Worm (Caenorhabditis elegans) whole organism, mixed stage, embryonic: Measurements from ENCODE around the gene srh-130.

ENCODE experiments used
- bed-3 ChIP-seq: fragments of 200-800 bp; sonication (Bioruptor generic); optimal IDR thresholded peaks from 3 replicates; lab custom pipeline; 2018; ENCODE audit warnings: mild to moderate bottlenecking, missing genetic modification characterization, moderate library complexity, missing compliant biosample characterization
- blmp-1 ChIP-seq: fragments of 150-350 bp; optimal IDR thresholded peaks from 2 replicates; lab custom pipeline; 2014; ENCODE audit warnings: missing biosample characterization, missing genetic modification characterization
- ceh-39 ChIP-seq: fragments of 150-350 bp; optimal IDR thresholded peaks from 2 replicates; lab custom pipeline; 2014; ENCODE audit warnings: missing biosample characterization, missing genetic modification characterization
- ceh-43 ChIP-seq: fragments of 200-800 bp; sonication (Bioruptor generic); optimal IDR thresholded peaks from 2 replicates; lab custom pipeline; 2018; ENCODE audit warnings: mild to moderate bottlenecking, missing genetic modification characterization, moderate library complexity, missing compliant biosample characterization
- ceh-83 ChIP-seq: fragments of 200-800 bp; sonication (Bioruptor generic); optimal IDR thresholded peaks from 2 replicates; lab custom pipeline; 2018; ENCODE audit warnings: mild to moderate bottlenecking, missing genetic modification characterization, missing compliant biosample characterization
- ces-1 ChIP-seq: fragments of 150-350 bp; optimal IDR thresholded peaks from 2 replicates; lab custom pipeline; 2014; ENCODE audit warnings: missing biosample characterization, missing genetic modification reagents, missing genetic modification characterization
- cnd-1 ChIP-seq: fragments of 200-800 bp; sonication (Bioruptor generic); optimal IDR thresholded peaks from 2 replicates; lab custom pipeline; 2018; ENCODE audit warnings: mild to moderate bottlenecking, missing genetic modification characterization, missing compliant biosample characterization
- drap-1 ChIP-seq: fragments of 200-800 bp; sonication (Bioruptor generic); optimal IDR thresholded peaks from 3 replicates; lab custom pipeline; 2018; ENCODE audit warnings: mild to moderate bottlenecking, missing genetic modification characterization, missing compliant biosample characterization
- elt-1 ChIP-seq: sonication (generic microtip); optimal IDR thresholded peaks from 2 replicates; lab custom pipeline; 2017; ENCODE audit warnings: missing genetic modification characterization, mild to moderate bottlenecking, missing compliant biosample characterization, antibody characterized with exemption, moderate library complexity, borderline replicate concordance; ENCODE audit not compliant: insufficient read depth
- elt-3 ChIP-seq: fragments of 150-350 bp; optimal IDR thresholded peaks from 2 replicates; lab custom pipeline; 2014; ENCODE audit warnings: missing biosample characterization, missing genetic modification characterization
- flh-1 ChIP-seq: fragments of 200-800 bp; sonication (Bioruptor generic); optimal IDR thresholded peaks from 2 replicates; lab custom pipeline; 2018; ENCODE audit warnings: mild to moderate bottlenecking, missing genetic modification characterization, moderate library complexity, missing compliant biosample characterization
- ham-2 ChIP-seq: fragments of 200-800 bp; sonication (Bioruptor generic); optimal IDR thresholded peaks from 2 replicates; lab custom pipeline; 2018; ENCODE audit warnings: mild to moderate bottlenecking, missing genetic modification characterization, missing compliant biosample characterization
- hlh-1 ChIP-seq: fragments of 150-350 bp; optimal IDR thresholded peaks from 2 replicates; lab custom pipeline; 2014; ENCODE audit warnings: missing biosample characterization, missing genetic modification reagents, missing genetic modification characterization
- lin-32 ChIP-seq: fragments of 200-800 bp; sonication (Bioruptor generic); optimal IDR thresholded peaks from 2 replicates; lab custom pipeline; 2018; ENCODE audit warnings: mild to moderate bottlenecking, missing genetic modification characterization, missing compliant biosample characterization
- lsy-2 ChIP-seq: fragments of 150-350 bp; optimal IDR thresholded peaks from 2 replicates; lab custom pipeline; 2014; ENCODE audit warnings: missing biosample characterization, missing genetic modification characterization
- mab-5 ChIP-seq: fragments of 150-350 bp; optimal IDR thresholded peaks from 2 replicates; lab custom pipeline; 2014; ENCODE audit warnings: missing biosample characterization, missing genetic modification characterization
- mep-1 ChIP-seq: fragments of 150-350 bp; optimal IDR thresholded peaks from 2 replicates; lab custom pipeline; 2017; ENCODE audit warnings: missing biosample characterization, missing genetic modification reagents, missing genetic modification characterization, inconsistent platforms
- mls-2 ChIP-seq: sonication (generic microtip); optimal IDR thresholded peaks from 2 replicates; lab custom pipeline; 2016; ENCODE audit warnings: mild to moderate bottlenecking, missing genetic modification characterization, moderate library complexity, missing compliant biosample characterization
- nhr-12 ChIP-seq: fragments of 150-350 bp; optimal IDR thresholded peaks from 2 replicates; lab custom pipeline; 2014; ENCODE audit warnings: missing biosample characterization, missing genetic modification characterization
- nhr-2 ChIP-seq: fragments of 150-350 bp; optimal IDR thresholded peaks from 2 replicates; lab custom pipeline; 2014; ENCODE audit warnings: missing biosample characterization, missing genetic modification characterization
- nhr-237 ChIP-seq: fragments of 150-350 bp; optimal IDR thresholded peaks from 2 replicates; lab custom pipeline; 2014; ENCODE audit warnings: missing biosample characterization, missing genetic modification characterization
- nhr-28 ChIP-seq: fragments of 150-350 bp; optimal IDR thresholded peaks from 2 replicates; lab custom pipeline; 2014; ENCODE audit warnings: missing biosample characterization, missing genetic modification characterization
- pha-4 ChIP-seq: fragments of 150-350 bp; optimal IDR thresholded peaks from 2 replicates; lab custom pipeline; 2018; ENCODE audit warnings: missing biosample characterization, missing genetic modification reagents, missing genetic modification characterization
- sem-2 ChIP-seq: fragments of 200-800 bp; sonication (Bioruptor generic); optimal IDR thresholded peaks from 2 replicates; lab custom pipeline; 2018; ENCODE audit warnings: mild to moderate bottlenecking, missing genetic modification characterization, missing compliant biosample characterization
- snpc-4 ChIP-seq: fragments of 150-350 bp; optimal IDR thresholded peaks from 2 replicates; lab custom pipeline; 2014; ENCODE audit warnings: missing biosample characterization, missing genetic modification characterization
- sptf-1 ChIP-seq: sonication (generic microtip); optimal IDR thresholded peaks from 2 replicates; lab custom pipeline; 2017; ENCODE audit warnings: mild to moderate bottlenecking, missing genetic modification characterization, moderate library complexity, missing compliant biosample characterization
- tbx-8 ChIP-seq: fragments of 200-800 bp; sonication (Bioruptor generic); optimal IDR thresholded peaks from 2 replicates; lab custom pipeline; 2018; ENCODE audit warnings: mild to moderate bottlenecking, missing genetic modification characterization, moderate library complexity, missing compliant biosample characterization
- unc-120 ChIP-seq: sonication (generic microtip); optimal IDR thresholded peaks from 2 replicates; lab custom pipeline; 2017; ENCODE audit warnings: missing genetic modification characterization, missing compliant biosample characterization; ENCODE audit not compliant: poor library complexity, severe bottlenecking
- unc-39 ChIP-seq: fragments of 150-350 bp; optimal IDR thresholded peaks from 2 replicates; lab custom pipeline; 2014; ENCODE audit warnings: missing biosample characterization, missing genetic modification characterization
- ztf-11 ChIP-seq: fragments of 150-350 bp; optimal IDR thresholded peaks from 2 replicates; lab custom pipeline; 2014; ENCODE audit warnings: missing biosample characterization, missing genetic modification characterization

The srh-130 gene

DNA sequence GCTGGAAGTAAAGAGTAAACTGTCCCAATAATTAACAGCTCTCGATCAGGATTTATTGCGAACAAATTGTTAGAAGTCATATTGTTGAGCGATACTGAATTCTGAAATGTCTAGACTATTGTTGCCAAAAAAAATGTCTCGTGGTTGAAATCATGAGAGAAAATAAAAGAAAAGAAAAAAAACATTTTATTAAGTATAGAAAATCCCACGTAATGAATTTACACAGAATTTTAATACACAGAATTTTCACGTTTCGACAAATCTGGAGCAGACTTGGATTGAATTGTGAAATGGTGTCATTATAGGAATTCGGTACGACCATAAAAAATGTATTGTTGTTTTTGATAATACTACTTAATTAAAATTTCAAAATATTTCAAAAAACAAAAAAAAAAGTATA lies 21.9 kb downstream of the srh-130 start, which contains the start of gene srt-65:
TSS of gene srt-65 (minus strand) at position 101 of the 400 bp plus-strand sequence.
- TF ChIP-seq cnd-1 (tag; lab: Kevin White, UChicago) (no peak), ceh-43 (GFP tag; lab: Kevin White, UChicago) (no peak), ham-2 (GFP tag; lab: Kevin White, UChicago) (no peak), elt-1 (tag; lab: Kevin White, UChicago) (no peak)

DNA sequence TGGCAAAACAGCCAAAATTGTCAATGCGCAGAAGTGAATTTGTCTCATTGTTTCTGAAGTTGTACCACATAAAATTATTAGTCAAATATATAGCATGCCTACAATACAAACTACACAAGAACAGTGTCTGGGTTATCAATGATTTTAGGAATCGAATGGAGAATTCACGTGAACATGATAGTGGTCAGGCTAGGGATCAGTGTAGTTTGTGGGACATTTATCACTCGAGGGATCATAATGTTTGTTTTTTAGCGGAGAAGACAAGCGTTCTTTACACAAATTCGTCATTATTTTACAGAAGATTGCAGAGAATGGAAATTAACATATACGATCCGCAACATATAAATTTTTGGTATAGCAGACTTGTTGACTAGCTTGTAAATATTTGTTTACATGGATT lies 26.2 kb downstream of the srh-130 start, which contains the start of gene ugt-51:
TSS of gene ugt-51 (minus strand) at position 101 of the 400 bp plus-strand sequence.
- no peak for TF ChIP-seq mep-1 (tag; lab: Kevin White, UChicago)
- TF ChIP-seq sem-2 (GFP tag; lab: Kevin White, UChicago): no peak
- TF ChIP-seq mls-2 (tag; lab: Kevin White, UChicago): no peak
- TF ChIP-seq lin-32 (GFP tag; lab: Kevin White, UChicago): no peak
- no peak for TF ChIP-seq lsy-2 (tag; lab: Kevin White, UChicago)
- TF ChIP-seq nhr-28 (tag; lab: Kevin White, UChicago): no peak
- TF ChIP-seq drap-1: no peak
- TF ChIP-seq pha-4 (tag; lab: Kevin White, UChicago): no peak
- no peak for TF ChIP-seq sptf-1
- no peak for TF ChIP-seq hlh-1 (tag; lab: Kevin White, UChicago)
- TF ChIP-seq tbx-8: no peak
- TF ChIP-seq nhr-237: no peak
- no peak for TF ChIP-seq cnd-1 (tag; lab: Kevin White, UChicago)

DNA sequence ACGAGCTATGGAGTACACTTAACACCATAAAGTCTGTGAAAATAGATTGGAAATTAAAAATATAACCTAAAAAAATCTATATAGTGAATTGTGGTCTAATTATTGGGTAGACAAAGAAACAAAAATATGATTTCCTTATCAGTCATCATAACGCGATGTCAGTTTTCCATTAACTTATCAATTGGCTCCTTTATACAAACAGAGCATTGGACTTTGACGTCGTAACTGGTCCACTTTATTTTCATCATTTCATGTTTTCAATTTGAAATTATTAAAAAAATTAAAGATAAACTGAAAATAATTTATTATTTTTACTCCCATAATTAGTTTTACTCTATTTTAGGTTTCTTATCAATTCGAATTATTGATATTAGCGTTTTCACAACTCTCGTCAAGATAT lies 27.1 kb downstream of the srh-130 start:
- TF ChIP-seq lsy-2 (tag; lab: Kevin White, UChicago) (no peak), blmp-1 (tag; lab: Kevin White, UChicago) (no peak), mab-5 (tag; lab: Kevin White, UChicago) (no peak), drap-1 (no peak), bed-3 (GFP tag; lab: Kevin White, UChicago) (no peak), flh-1 (GFP tag; lab: Kevin White, UChicago) (no peak), nhr-237 (no peak), nhr-2 (tag; lab: Kevin White, UChicago) (no peak), unc-120 (tag; lab: Kevin White, UChicago) (no peak), mep-1 (tag; lab: Kevin White, UChicago) (no peak), nhr-12 (tag; lab: Kevin White, UChicago) (no peak), ces-1 (GFP tag; lab: Kevin White, UChicago) (no peak)

DNA sequence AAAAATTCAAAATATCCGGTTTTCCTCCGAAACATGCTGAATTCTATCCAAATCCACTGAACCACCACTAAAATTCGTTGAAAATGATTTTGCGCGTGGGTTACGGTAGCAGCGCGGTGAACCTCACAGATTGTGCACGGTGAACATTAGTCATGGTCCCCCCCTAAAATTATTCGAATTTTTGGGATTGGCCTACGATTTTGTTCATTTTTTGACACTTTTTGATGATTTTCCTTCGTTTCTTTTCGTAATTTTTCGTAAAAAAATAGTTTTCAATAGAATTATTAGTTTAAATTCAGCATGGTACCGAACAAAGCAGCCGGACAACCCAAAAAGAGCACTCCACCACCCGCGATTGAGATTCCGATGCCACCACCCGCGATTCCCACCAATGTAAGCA lies 30.6 kb downstream of the srh-130 start, which contains the start of gene C03A7.2:
TSS of gene C03A7.2 (plus strand) at position 301 of the 400 bp plus-strand sequence.
- TF ChIP-seq cnd-1 (tag; lab: Kevin White, UChicago): no peak
- TF ChIP-seq mls-2 (tag; lab: Kevin White, UChicago): no peak
- TF ChIP-seq lsy-2 (tag; lab: Kevin White, UChicago): no peak
- TF ChIP-seq flh-1 (GFP tag; lab: Kevin White, UChicago): no peak
- TF ChIP-seq nhr-2 (tag; lab: Kevin White, UChicago): no peak
- TF ChIP-seq mab-5 (tag; lab: Kevin White, UChicago): no peak
- no peak for TF ChIP-seq ceh-39 (tag; lab: Kevin White, UChicago)
- TF ChIP-seq sem-2 (GFP tag; lab: Kevin White, UChicago): no peak
- TF ChIP-seq blmp-1 (tag; lab: Kevin White, UChicago): no peak
- TF ChIP-seq drap-1: no peak
- TF ChIP-seq snpc-4 (tag; lab: Kevin White, UChicago): no peak
- TF ChIP-seq nhr-12 (tag; lab: Kevin White, UChicago): no peak
- no peak for TF ChIP-seq ztf-11 (tag; lab: Kevin White, UChicago)

DNA sequence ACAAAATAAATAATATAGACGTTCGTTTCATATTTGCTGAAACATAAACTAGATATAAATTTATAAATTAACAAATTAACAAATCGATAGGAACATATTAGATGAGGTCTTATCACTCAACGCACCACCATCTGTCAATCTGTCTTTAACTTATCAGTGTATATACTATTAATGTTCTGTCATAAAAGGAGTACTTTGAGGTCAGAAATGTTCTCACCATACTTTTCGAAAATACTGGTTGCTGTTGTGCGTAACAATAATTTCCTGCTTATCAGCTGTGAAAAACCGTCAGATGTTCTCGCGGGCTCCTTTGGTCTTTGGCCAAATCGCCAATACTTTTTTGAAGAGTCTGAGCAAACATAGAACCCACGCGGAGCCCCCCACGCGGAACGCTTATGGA lies 41.5 kb downstream of the srh-130 start, which contains the start of gene C03A7.13:
TSS of gene C03A7.13 (minus strand) at position 43 of the 400 bp plus-strand sequence.
- TF ChIP-seq ces-1 (GFP tag; lab: Kevin White, UChicago) (no peak), ceh-83 (GFP tag; lab: Kevin White, UChicago) (no peak), ceh-39 (tag; lab: Kevin White, UChicago) (no peak), cnd-1 (tag; lab: Kevin White, UChicago) (no peak), nhr-237 (no peak), ceh-43 (GFP tag; lab: Kevin White, UChicago) (no peak), blmp-1 (tag; lab: Kevin White, UChicago) (no peak), unc-39 (tag; lab: Kevin White, UChicago) (no peak), elt-3 (no peak), unc-120 (tag; lab: Kevin White, UChicago) (no peak), elt-1 (tag; lab: Kevin White, UChicago) (no peak), hlh-1 (tag; lab: Kevin White, UChicago) (no peak), mab-5 (tag; lab: Kevin White, UChicago) (no peak)
